Worm (Caenorhabditis elegans): ENCODE measurements around the gene madf-3.

Gene madf-3

DNA sequence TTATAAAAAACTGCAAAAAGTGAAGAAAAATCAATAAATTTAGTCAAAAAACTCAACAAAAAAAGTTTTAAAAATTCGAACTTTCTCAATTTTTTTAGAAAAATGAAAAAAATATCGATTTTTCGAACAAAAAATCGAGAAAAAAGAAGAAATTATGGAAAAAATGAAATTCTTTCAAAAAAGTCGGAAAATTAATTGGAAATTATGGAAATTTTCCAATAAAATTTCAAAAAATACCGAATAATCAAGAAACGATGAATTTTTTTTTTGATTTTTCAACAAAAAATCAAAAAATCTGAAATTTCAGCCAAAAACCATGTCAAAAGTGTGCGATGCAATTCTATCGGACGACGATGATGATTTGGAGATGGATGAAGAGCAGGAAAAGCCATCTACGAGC, 5.8 kb upstream of the madf-3 start, which contains the start of gene H20J04.4:
TSS of gene H20J04.4 (plus strand) at position 301 of the 400 bp plus-strand sequence.
- TF ChIP-seq aly-2 (tag; optimal IDR thresholded peaks at IDR 0.05) (no peak), nhr-77 (tag; optimal IDR thresholded peaks at IDR 0.05) (no peak), nhr-237 (tag; optimal IDR thresholded peaks at IDR 0.05) (no peak), elt-3 (tag; optimal IDR thresholded peaks at IDR 0.05) (no peak), egl-27 (tag; optimal IDR thresholded peaks at IDR 0.05) (no peak), skn-1 (tag; optimal IDR thresholded peaks at IDR 0.05) (no peak)

DNA sequence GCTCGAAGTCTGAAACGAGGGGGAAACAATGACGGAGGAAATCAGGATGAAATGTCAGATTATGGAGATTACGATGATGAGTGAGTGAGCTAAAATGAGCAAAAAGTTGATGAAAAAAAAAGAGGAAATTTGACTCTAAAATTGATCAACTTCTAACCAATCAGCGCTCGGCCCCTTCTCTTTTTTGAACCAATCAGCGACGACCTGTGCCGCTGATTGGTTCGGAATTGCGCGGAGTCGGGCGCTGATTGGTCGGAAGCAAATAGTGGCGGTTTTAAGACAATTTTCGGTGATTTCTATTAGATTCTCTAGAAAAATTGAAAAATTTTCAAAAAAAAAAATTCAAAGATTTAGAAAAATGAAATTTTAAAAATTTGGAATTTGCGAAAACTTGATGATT, 3.2 kb downstream of the madf-3 start:
- TF ChIP-seq nhr-21 (tag; optimal IDR thresholded peaks at IDR 0.05), result no peak
- TF ChIP-seq nhr-237 (tag; optimal IDR thresholded peaks at IDR 0.05), result no peak
- TF ChIP-seq crh-2 (tag; optimal IDR thresholded peaks at IDR 0.05), result no peak
- no peak for TF ChIP-seq alr-1 (tag; optimal IDR thresholded peaks at IDR 0.05)
- TF ChIP-seq nhr-11 (tag; optimal IDR thresholded peaks at IDR 0.05), result no peak
- no peak for TF ChIP-seq lin-39 (tag; optimal IDR thresholded peaks at IDR 0.05)
- TF ChIP-seq nhr-6 (tag; optimal IDR thresholded peaks at IDR 0.05), result no peak
- no peak for TF ChIP-seq mbf-1 (tag; optimal IDR thresholded peaks at IDR 0.05)
- no peak for TF ChIP-seq aly-2 (tag; optimal IDR thresholded peaks at IDR 0.05)
- no peak for TF ChIP-seq lin-13 (GFP tag; optimal IDR thresholded peaks at IDR 0.05)
- TF ChIP-seq unc-62 (GFP tag; optimal IDR thresholded peaks at IDR 0.05), result no peak
- TF ChIP-seq blmp-1 (tag; optimal IDR thresholded peaks at IDR 0.05; ENCODE audit: insufficient read depth), result no peak
- no peak for TF ChIP-seq lsy-2 (tag; optimal IDR thresholded peaks at IDR 0.05)
- no peak for TF ChIP-seq elt-1 (tag; optimal IDR thresholded peaks at IDR 0.05)
- TF ChIP-seq nhr-129 (tag; optimal IDR thresholded peaks at IDR 0.05), result no peak
- TF ChIP-seq zag-1 (tag; optimal IDR thresholded peaks at IDR 0.05), result no peak
- no peak for TF ChIP-seq dmd-4 (tag; optimal IDR thresholded peaks at IDR 0.05)
- TF ChIP-seq nhr-10 (tag; optimal IDR thresholded peaks at IDR 0.05), result no peak
- no peak for TF ChIP-seq ZK546.5 (tag; optimal IDR thresholded peaks at IDR 0.05)
- no peak for TF ChIP-seq ceh-16 (tag; optimal IDR thresholded peaks at IDR 0.05)

DNA sequence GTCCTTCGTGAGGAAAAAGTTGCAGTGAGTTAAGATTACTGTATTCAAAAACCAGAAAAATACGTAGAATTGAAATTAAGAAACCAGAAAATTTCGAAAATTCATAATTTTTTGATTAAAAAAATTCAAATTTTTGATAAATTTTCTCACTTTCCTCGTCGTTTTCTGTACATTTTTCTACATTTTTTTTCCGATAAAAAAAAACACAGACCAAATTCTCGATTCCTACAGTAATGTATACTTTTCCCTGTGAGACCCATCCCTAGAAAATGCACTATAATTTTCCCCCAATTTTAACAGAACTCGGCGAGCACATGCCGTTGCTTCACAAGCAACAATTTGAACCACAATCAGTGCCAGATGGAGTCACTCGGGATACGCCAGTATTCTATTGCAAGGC, 5.3 kb downstream of the madf-3 start, which contains the start of gene athp-2:
TSS of gene athp-2 (plus strand) at position 301 of the 400 bp plus-strand sequence.
- TF ChIP-seq blmp-1 (tag; optimal IDR thresholded peaks at IDR 0.05; ENCODE audit: insufficient read depth) (no peak), unc-55 (GFP tag; optimal IDR thresholded peaks at IDR 0.05) (no peak), nhr-237 (tag; optimal IDR thresholded peaks at IDR 0.05) (no peak), ceh-82 (tag; optimal IDR thresholded peaks at IDR 0.05) (no peak), nhr-129 (tag; optimal IDR thresholded peaks at IDR 0.05) (no peak), elt-3 (tag; optimal IDR thresholded peaks at IDR 0.05) (no peak), nhr-10 (tag; optimal IDR thresholded peaks at IDR 0.05) (no peak), peb-1 (tag; optimal IDR thresholded peaks at IDR 0.05) (no peak), ama-1 (optimal IDR thresholded peaks at IDR 0.05) (no peak), F13H6.1 (tag; optimal IDR thresholded peaks at IDR 0.05) (no peak), nhr-11 (tag; optimal IDR thresholded peaks at IDR 0.05) (no peak)

DNA sequence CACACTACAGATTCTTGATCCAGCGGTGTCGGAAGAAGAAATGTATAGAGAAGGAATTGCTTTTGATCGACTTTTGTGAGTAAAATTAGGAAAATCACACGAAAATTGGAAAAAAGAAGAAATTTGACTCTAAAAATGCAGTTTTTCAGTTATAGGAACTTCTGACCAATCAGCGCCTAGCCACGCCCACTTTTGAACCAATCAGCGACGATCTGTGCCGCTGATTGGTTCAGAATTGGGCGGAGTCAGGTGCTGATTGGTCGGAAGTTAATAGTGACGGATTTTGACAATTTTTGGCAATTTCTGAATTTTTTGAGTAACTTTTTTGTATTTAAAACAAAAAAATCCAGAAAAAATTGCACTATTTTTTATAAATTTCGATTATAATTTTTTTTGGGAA, 6.9 kb downstream of the madf-3 start:
- TF ChIP-seq mdl-1 (tag; optimal IDR thresholded peaks at IDR 0.05), result no peak

DNA sequence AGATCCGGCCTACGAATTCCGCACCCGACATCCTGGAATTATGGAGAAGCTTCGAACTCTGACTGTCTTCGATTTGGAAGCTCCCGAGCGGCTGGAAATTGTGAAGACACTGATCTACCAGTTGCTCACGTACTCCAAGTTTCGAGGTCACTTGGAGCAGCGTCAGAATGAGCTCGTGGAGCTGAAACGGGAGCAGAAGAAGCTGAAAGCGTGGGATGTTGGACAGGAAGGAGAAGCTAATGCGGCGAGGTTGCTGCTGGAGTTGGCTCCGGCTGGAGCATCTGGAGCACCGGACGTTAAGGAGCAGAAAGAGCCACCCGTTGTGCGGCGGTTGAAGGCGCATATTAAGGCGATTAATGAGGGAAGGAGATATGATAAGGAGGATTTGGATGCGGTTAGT, 9.8 kb downstream of the madf-3 start:
- TF ChIP-seq ZK546.5 (tag; optimal IDR thresholded peaks at IDR 0.05) (no peak), lin-39 (tag; optimal IDR thresholded peaks at IDR 0.05) (no peak), unc-39 (tag; optimal IDR thresholded peaks at IDR 0.05) (no peak), nhr-6 (tag; optimal IDR thresholded peaks at IDR 0.05) (no peak), ztf-11 (tag; optimal IDR thresholded peaks at IDR 0.05) (no peak), elt-1 (tag; optimal IDR thresholded peaks at IDR 0.05) (no peak), nhr-11 (tag; optimal IDR thresholded peaks at IDR 0.05) (no peak), egl-27 (tag; optimal IDR thresholded peaks at IDR 0.05) (no peak), gmeb-1 (tag; optimal IDR thresholded peaks at IDR 0.05) (no peak), nhr-237 (tag; optimal IDR thresholded peaks at IDR 0.05) (no peak), nhr-129 (tag; optimal IDR thresholded peaks at IDR 0.05) (no peak), nhr-25 (tag; optimal IDR thresholded peaks at IDR 0.05) (no peak)

DNA sequence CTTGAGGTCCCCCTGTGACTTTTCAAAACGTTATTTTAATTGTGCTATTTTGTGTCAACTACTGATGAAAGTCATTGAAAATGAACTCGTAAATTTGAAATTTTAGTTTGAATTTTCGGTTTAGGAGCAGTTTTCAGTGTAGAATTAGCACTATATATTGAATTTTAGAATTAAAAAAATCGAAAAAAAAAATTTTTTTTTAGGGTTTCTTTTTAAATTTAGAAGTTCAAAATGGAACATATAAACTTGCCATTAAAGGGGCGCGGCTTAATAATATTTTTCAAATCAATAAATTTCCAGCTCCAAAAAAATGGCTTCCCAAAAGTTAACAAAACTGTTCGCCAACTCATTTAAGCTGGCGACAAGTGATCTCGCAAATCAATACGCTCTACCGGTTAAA, 16.3 kb downstream of the madf-3 start, which contains the start of gene H20J04.9:
TSS of gene H20J04.9 (plus strand) at position 301 of the 400 bp plus-strand sequence.
- TF ChIP-seq alr-1 (tag; optimal IDR thresholded peaks at IDR 0.05) (no peak), nhr-21 (tag; optimal IDR thresholded peaks at IDR 0.05) (no peak), peb-1 (tag; optimal IDR thresholded peaks at IDR 0.05) (no peak), elt-1 (tag; optimal IDR thresholded peaks at IDR 0.05) (no peak), nhr-237 (tag; optimal IDR thresholded peaks at IDR 0.05) (no peak), nhr-11 (tag; optimal IDR thresholded peaks at IDR 0.05) (no peak), ZK546.5 (tag; optimal IDR thresholded peaks at IDR 0.05) (no peak), C34F6.9 (tag; optimal IDR thresholded peaks at IDR 0.05) (no peak), ama-1 (optimal IDR thresholded peaks at IDR 0.05) (no peak), aly-2 (tag; optimal IDR thresholded peaks at IDR 0.05) (no peak), lin-11 (tag; optimal IDR thresholded peaks at IDR 0.05) (no peak), mdl-1 (tag; optimal IDR thresholded peaks at IDR 0.05) (no peak), egl-27 (tag; optimal IDR thresholded peaks at IDR 0.05) (no peak), ceh-16 (tag; optimal IDR thresholded peaks at IDR 0.05) (no peak), snpc-4 (tag; optimal IDR thresholded peaks at IDR 0.05) (no peak)
